Worm (Caenorhabditis elegans) whole organism, L4/young adult: ENCODE results near the gene srab-11.
"Not testable (repeated sequence)": the region's sequence is repeated elsewhere in the genome, so short reads cannot be mapped to it uniquely, and the experiment has no call there.

Experiments used
- W03F9.2 ChIP-seq: fragments of 150-350 bp; optimal IDR thresholded peaks from 2 replicates; lab custom pipeline; 2014; ENCODE audit warnings: missing biosample characterization, missing genetic modification characterization
- dao-5 ChIP-seq: sonication (generic microtip); optimal IDR thresholded peaks from 2 replicates; lab custom pipeline; 2016; ENCODE audit warnings: missing genotype, missing genetic modification characterization, moderate library complexity, missing compliant biosample characterization
- him-1 ChIP-seq: sonication (generic microtip); optimal IDR thresholded peaks from 2 replicates; lab custom pipeline; 2016; ENCODE audit warnings: missing genotype, missing genetic modification reagents, missing genetic modification characterization, missing compliant biosample characterization

srab-11 gene

ce11 chrV:3121743-3122142, 25.1 kb downstream of the srab-11 start, which contains the start of gene srt-56:
srt-56 (minus strand) TSS chrV:3121843.
- no peak for TF ChIP-seq W03F9.2 (tag; lab: Kevin White, UChicago)
- no peak for TF ChIP-seq him-1 (tag; lab: Kevin White, UChicago)
- no peak for TF ChIP-seq dao-5 (tag; lab: Kevin White, UChicago)

- no peak for TF ChIP-seq him-1 (tag; lab: Kevin White, UChicago)
- no peak for TF ChIP-seq dao-5 (tag; lab: Kevin White, UChicago)
- TF ChIP-seq W03F9.2 (tag; lab: Kevin White, UChicago): no peak
Observed at ce11 chrV:3119185-3119584, 27.6 kb downstream of the srab-11 start.

- TF ChIP-seq W03F9.2 (tag; lab: Kevin White, UChicago) (no peak), him-1 (tag; lab: Kevin White, UChicago) (no peak), dao-5 (tag; lab: Kevin White, UChicago) (no peak)
Observed at ce11 chrV:3118167-3118566, 28.7 kb downstream of the srab-11 start, which contains the start of gene clec-210. clec-210 (plus strand) TSS chrV:3118377.

- no peak for TF ChIP-seq W03F9.2 (tag; lab: Kevin White, UChicago)
- no peak for TF ChIP-seq him-1 (tag; lab: Kevin White, UChicago)
- no peak for TF ChIP-seq dao-5 (tag; lab: Kevin White, UChicago)
Observed at ce11 chrV:3114973-3115372, 31.9 kb downstream of the srab-11 start, which contains the start of gene Y73C8C.3. Y73C8C.3 (plus strand) TSS chrV:3115273.

ce11 chrV:3113751-3114150, 33.1 kb downstream of the srab-11 start, which contains the start of gene Y73C8C.8:
Y73C8C.8 (minus strand) TSS chrV:3113851.
- TF ChIP-seq him-1 (tag; lab: Kevin White, UChicago): no peak
- no peak for TF ChIP-seq W03F9.2 (tag; lab: Kevin White, UChicago)
- no peak for TF ChIP-seq dao-5 (tag; lab: Kevin White, UChicago)

- TF ChIP-seq him-1 (tag; lab: Kevin White, UChicago) (no peak), W03F9.2 (tag; lab: Kevin White, UChicago) (no peak), dao-5 (tag; lab: Kevin White, UChicago) (no peak)
Observed at ce11 chrV:3112198-3112597, 34.6 kb downstream of the srab-11 start.

- TF ChIP-seq W03F9.2 (tag; lab: Kevin White, UChicago): no peak
- TF ChIP-seq dao-5 (tag; lab: Kevin White, UChicago): no peak
- no peak for TF ChIP-seq him-1 (tag; lab: Kevin White, UChicago)
Observed at ce11 chrV:3107450-3107849, 39.4 kb downstream of the srab-11 start, which contains the start of gene str-68. str-68 (minus strand) TSS chrV:3107550.

ce11 chrV:3106785-3107184, 40.0 kb downstream of the srab-11 start:
- TF ChIP-seq W03F9.2 (tag; lab: Kevin White, UChicago) (no peak), dao-5 (tag; lab: Kevin White, UChicago) (no peak), him-1 (tag; lab: Kevin White, UChicago) (no peak)

- TF ChIP-seq W03F9.2 (tag; lab: Kevin White, UChicago): no peak
Observed at ce11 chrV:3105810-3106209, 41.0 kb downstream of the srab-11 start, which contains the start of gene str-69. str-69 (minus strand) TSS chrV:3105910.

- TF ChIP-seq him-1 (tag; lab: Kevin White, UChicago): no peak
- no peak for TF ChIP-seq dao-5 (tag; lab: Kevin White, UChicago)
- no peak for TF ChIP-seq W03F9.2 (tag; lab: Kevin White, UChicago)
Observed at ce11 chrV:3104134-3104533, 42.7 kb downstream of the srab-11 start, which contains the start of gene str-66. str-66 (minus strand) TSS chrV:3104234.

ce11 chrV:3102049-3102448, 44.8 kb downstream of the srab-11 start, which contains the start of gene Y73C8C.4:
Y73C8C.4 (minus strand) TSS chrV:3102149.
- not testable (repeated sequence) for TF ChIP-seq W03F9.2, dao-5, him-1 (tag; lab: Kevin White, UChicago)

ce11 chrV:3100527-3100926, 46.3 kb downstream of the srab-11 start:
- TF ChIP-seq W03F9.2 (tag; lab: Kevin White, UChicago): no peak
- no peak for TF ChIP-seq him-1 (tag; lab: Kevin White, UChicago)
- no peak for TF ChIP-seq dao-5 (tag; lab: Kevin White, UChicago)
